Worm (Caenorhabditis elegans) whole organism, early embryonic: ENCODE measurements around the gene F38B6.3.

Experiments
- B0310.2 ChIP-seq: sonication (generic microtip); optimal IDR thresholded peaks from 2 replicates; lab custom pipeline; 2016; ENCODE audit warnings: mild to moderate bottlenecking, missing genetic modification characterization, missing compliant biosample characterization
- F13C5.2 ChIP-seq: sonication (generic microtip); optimal IDR thresholded peaks from 2 replicates; lab custom pipeline; 2017; ENCODE audit warnings: mild to moderate bottlenecking, missing genetic modification characterization, inconsistent platforms, missing compliant biosample characterization
- aly-1 ChIP-seq: sonication (generic microtip); optimal IDR thresholded peaks from 2 replicates; lab custom pipeline; 2016; ENCODE audit warnings: missing genetic modification characterization, missing compliant biosample characterization
- ama-1 ChIP-seq: fragments of 150-350 bp; optimal IDR thresholded peaks from 2 replicates; lab custom pipeline; 2014
- ceh-13 ChIP-seq: fragments of 200-800 bp; sonication (Bioruptor generic); optimal IDR thresholded peaks from 2 replicates; lab custom pipeline; 2018; ENCODE audit warnings: mild to moderate bottlenecking, missing genetic modification characterization, missing compliant biosample characterization
- ceh-36 ChIP-seq: sonication (generic microtip); optimal IDR thresholded peaks from 2 replicates; lab custom pipeline; 2016; ENCODE audit warnings: missing genetic modification characterization, inconsistent platforms, missing compliant biosample characterization
- ets-7 ChIP-seq: sonication (generic microtip); optimal IDR thresholded peaks from 2 replicates; lab custom pipeline; 2016; ENCODE audit warnings: missing genotype, missing genetic modification characterization, missing compliant biosample characterization
- flt-1 ChIP-seq: fragments of 200-800 bp; sonication (Bioruptor generic); IDR thresholded peaks from 2 replicates; pipeline ENCODE4 v1.3.6; 2022; ENCODE audit warnings: missing genetic modification characterization, missing compliant biosample characterization
- hmbx-1 ChIP-seq: sonication (generic microtip); optimal IDR thresholded peaks from 2 replicates; lab custom pipeline; 2016; ENCODE audit warnings: mild to moderate bottlenecking, missing genetic modification characterization, missing compliant biosample characterization
- hmg-4 ChIP-seq: fragments of 200-800 bp; sonication (Bioruptor generic); optimal IDR thresholded peaks from 2 replicates; lab custom pipeline; 2018; ENCODE audit warnings: mild to moderate bottlenecking, missing genetic modification characterization, missing compliant biosample characterization
- hnd-1 ChIP-seq: sonication (generic microtip); optimal IDR thresholded peaks from 2 replicates; lab custom pipeline; 2016; ENCODE audit warnings: missing genetic modification characterization, missing compliant biosample characterization
- pes-1 ChIP-seq: fragments of 200-800 bp; sonication (Bioruptor generic); IDR thresholded peaks from 2 replicates; pipeline ENCODE4 v1.3.6; 2022; ENCODE audit warnings: missing genetic modification reagents, missing genetic modification characterization, missing compliant biosample characterization
- scrt-1 ChIP-seq: fragments of 200-800 bp; sonication (Bioruptor generic); IDR thresholded peaks from 2 replicates; pipeline ENCODE4 v1.3.6; 2022; ENCODE audit warnings: missing genetic modification characterization, missing compliant biosample characterization
- sea-1 ChIP-seq: fragments of 200-800 bp; sonication (Bioruptor generic); conservative IDR thresholded peaks from 2 replicates; pipeline ENCODE4 v1.3.6; 2022; ENCODE audit warnings: missing genetic modification characterization, missing compliant biosample characterization
- tbx-11 ChIP-seq: fragments of 200-800 bp; sonication (Bioruptor generic); IDR thresholded peaks from 2 replicates; pipeline ENCODE4 v1.3.6; 2022; ENCODE audit warnings: missing genetic modification characterization, missing compliant biosample characterization
- tbx-37 ChIP-seq: fragments of 200-800 bp; sonication (Bioruptor generic); conservative IDR thresholded peaks from 2 replicates; pipeline ENCODE4 v1.3.6; 2022; ENCODE audit warnings: missing genetic modification reagents, missing genetic modification characterization, missing compliant biosample characterization
- tra-4 ChIP-seq: sonication (generic microtip); optimal IDR thresholded peaks from 2 replicates; lab custom pipeline; 2017; ENCODE audit warnings: missing genetic modification characterization, missing compliant biosample characterization

Gene F38B6.3

ce11 chrX:6741532-6741931 lies 48.1 kb downstream of the F38B6.3 start:
- TF ChIP-seq pes-1 (GFP tag; lab: Robert Waterston, UW), result no peak
- no peak for TF ChIP-seq F13C5.2

- TF ChIP-seq B0310.2 (peak; percentile 40), aly-1 (tag; lab: Kevin White, UChicago) (no peak), hmbx-1 (tag; lab: Kevin White, UChicago) (no peak), F13C5.2 (peak; percentile 76), flt-1 (peak; percentile 68), tbx-37 (GFP tag; lab: Robert Waterston, UW) (no peak), sea-1 (GFP tag; lab: Robert Waterston, UW) (no peak), ceh-36 (tag; lab: Kevin White, UChicago) (no peak), ceh-13 (GFP tag; lab: Kevin White, UChicago) (peak; percentile 3), tbx-11 (0 out of 2 replicates have a peak, but pooled peaks have one; percentile 8), ama-1 (lab: Kevin White, UChicago) (no peak), hnd-1 (tag; lab: Kevin White, UChicago) (no peak), hmg-4 (GFP tag; lab: Kevin White, UChicago) (peak; percentile 86), tra-4 (tag; lab: Kevin White, UChicago) (no peak), scrt-1 (GFP tag; lab: Robert Waterston, UW) (no peak), pes-1 (GFP tag; lab: Robert Waterston, UW) (peak; percentile 67; the same call in 1 of the 2 replicates), ets-7 (tag; lab: Kevin White, UChicago) (peak; percentile 34)
Observed at ce11 chrX:6742011-6742683, 48.7 kb downstream of the F38B6.3 start, which contains the start of gene mdl-1. mdl-1 (plus strand) TSS chrX:6742351.

- TF ChIP-seq hmbx-1 (tag; lab: Kevin White, UChicago) (no peak), scrt-1 (GFP tag; lab: Robert Waterston, UW) (no peak), flt-1 (no peak)
Observed at ce11 chrX:6742891-6743290, 49.5 kb downstream of the F38B6.3 start.

- TF ChIP-seq B0310.2 (no peak), ets-7 (tag; lab: Kevin White, UChicago) (no peak), F13C5.2 (no peak), tbx-37 (GFP tag; lab: Robert Waterston, UW) (no peak), scrt-1 (GFP tag; lab: Robert Waterston, UW) (no peak), tra-4 (tag; lab: Kevin White, UChicago) (no peak), ceh-36 (tag; lab: Kevin White, UChicago) (no peak), ama-1 (lab: Kevin White, UChicago) (no peak), pes-1 (GFP tag; lab: Robert Waterston, UW) (no peak), flt-1 (no peak), aly-1 (tag; lab: Kevin White, UChicago) (no peak), ceh-13 (GFP tag; lab: Kevin White, UChicago) (no peak), hnd-1 (tag; lab: Kevin White, UChicago) (no peak), hmbx-1 (tag; lab: Kevin White, UChicago) (no peak), sea-1 (GFP tag; lab: Robert Waterston, UW) (no peak)
Observed at ce11 chrX:6743344-6743743, 49.9 kb downstream of the F38B6.3 start.

- TF ChIP-seq scrt-1 (GFP tag; lab: Robert Waterston, UW), result no peak
- TF ChIP-seq F13C5.2, result no peak
- no peak for TF ChIP-seq B0310.2
- no peak for TF ChIP-seq tbx-37 (GFP tag; lab: Robert Waterston, UW)
- TF ChIP-seq sea-1 (GFP tag; lab: Robert Waterston, UW), result no peak
- TF ChIP-seq hnd-1 (tag; lab: Kevin White, UChicago), result no peak
- TF ChIP-seq aly-1 (tag; lab: Kevin White, UChicago), result no peak
- TF ChIP-seq flt-1, result no peak
- TF ChIP-seq ama-1 (lab: Kevin White, UChicago), result no peak
- TF ChIP-seq tra-4 (tag; lab: Kevin White, UChicago), result no peak
- TF ChIP-seq hmg-4 (GFP tag; lab: Kevin White, UChicago), result no peak
- no peak for TF ChIP-seq hmbx-1 (tag; lab: Kevin White, UChicago)
- TF ChIP-seq ceh-36 (tag; lab: Kevin White, UChicago), result no peak
- no peak for TF ChIP-seq ceh-13 (GFP tag; lab: Kevin White, UChicago)
- TF ChIP-seq ets-7 (tag; lab: Kevin White, UChicago), result no peak
- no peak for TF ChIP-seq tbx-11
- no peak for TF ChIP-seq pes-1 (GFP tag; lab: Robert Waterston, UW)
Observed at ce11 chrX:6743853-6744346, 50.5 kb downstream of the F38B6.3 start.

- TF ChIP-seq hmg-4 (GFP tag; lab: Kevin White, UChicago), result no peak
Observed at ce11 chrX:6744537-6744936, 51.1 kb downstream of the F38B6.3 start.

- TF ChIP-seq tra-4 (tag; lab: Kevin White, UChicago), result no peak
- TF ChIP-seq hmbx-1 (tag; lab: Kevin White, UChicago), result no peak
- no peak for TF ChIP-seq tbx-11
- TF ChIP-seq hnd-1 (tag; lab: Kevin White, UChicago), result no peak
- TF ChIP-seq ceh-13 (GFP tag; lab: Kevin White, UChicago), result no peak
- no peak for TF ChIP-seq sea-1 (GFP tag; lab: Robert Waterston, UW)
- TF ChIP-seq hmg-4 (GFP tag; lab: Kevin White, UChicago), result no peak
- no peak for TF ChIP-seq aly-1 (tag; lab: Kevin White, UChicago)
- no peak for TF ChIP-seq tbx-37 (GFP tag; lab: Robert Waterston, UW)
- TF ChIP-seq B0310.2, result no peak
- TF ChIP-seq flt-1, result no peak
- TF ChIP-seq scrt-1 (GFP tag; lab: Robert Waterston, UW), result no peak
- TF ChIP-seq pes-1 (GFP tag; lab: Robert Waterston, UW), result no peak
Observed at ce11 chrX:6744978-6745377, 51.5 kb downstream of the F38B6.3 start.
